Worm (Caenorhabditis elegans) whole organism, late embryonic: ENCODE data around the gene sec-24.1.

ENCODE experiments used
- elt-4 ChIP-seq: sonication (generic microtip); optimal IDR thresholded peaks from 2 replicates; lab custom pipeline; 2016; ENCODE audit warnings: missing genetic modification characterization, missing compliant biosample characterization
- pha-4 ChIP-seq: fragments of 150-350 bp; optimal IDR thresholded peaks from 2 replicates; lab custom pipeline; 2018; ENCODE audit warnings: missing biosample characterization, missing genetic modification reagents, missing genetic modification characterization

ce11 chrIV:11551813-11552212 is 14.2 kb downstream of the sec-24.1 start, which contains the start of gene col-128:
- no peak for TF ChIP-seq pha-4 (tag; lab: Kevin White, UChicago)
- TF ChIP-seq elt-4, result no peak
